Fruit fly (Drosophila melanogaster) whole organism, embryonic: ENCODE measurements around the gene Enoph.
A peak's percentile ranks its signal among the peaks of the same experiment; 100 is the strongest.

Experiments used
- B-H2 ChIP-seq: fragments of 200-800 bp; sonication (Bioruptor generic); optimal IDR thresholded peaks from 2 replicates; lab custom pipeline; 2018; ENCODE audit warnings: missing biosample characterization, mild to moderate bottlenecking, missing genetic modification characterization
- Blimp-1 ChIP-seq: fragments of 200-800 bp; sonication (Bioruptor generic); optimal IDR thresholded peaks from 3 replicates; lab custom pipeline; 2018; ENCODE audit warnings: missing biosample characterization, missing genetic modification characterization, mild to moderate bottlenecking, moderate library complexity, missing genetic modification reagents
- C15 ChIP-seq: fragments of 200-800 bp; sonication (Bioruptor generic); IDR thresholded peaks from 3 replicates; pipeline ENCODE4 v1.3.6; 2022; ENCODE audit warnings: missing biosample characterization, missing genetic modification characterization
- CG11398 ChIP-seq: fragments of 200-800 bp; sonication (Bioruptor generic); optimal IDR thresholded peaks from 2 replicates; lab custom pipeline; 2016; ENCODE audit warnings: missing biosample characterization, missing genetic modification characterization
- CG12769 ChIP-seq: fragments of 200-800 bp; sonication (Bioruptor generic); optimal IDR thresholded peaks from 2 replicates; lab custom pipeline; 2019; ENCODE audit warnings: missing biosample characterization, mild to moderate bottlenecking, missing genetic modification characterization, moderate library complexity
- CG13894 ChIP-seq: fragments of 200-800 bp; sonication (Bioruptor generic); optimal IDR thresholded peaks from 3 replicates; lab custom pipeline; 2018; ENCODE audit warnings: missing biosample characterization, mild to moderate bottlenecking, missing genetic modification characterization, moderate library complexity
- CG17359 ChIP-seq: fragments of 200-800 bp; sonication (Bioruptor generic); optimal IDR thresholded peaks from 3 replicates; lab custom pipeline; 2018; ENCODE audit warnings: missing biosample characterization, mild to moderate bottlenecking, missing genetic modification characterization, moderate library complexity
- CG17568 ChIP-seq: fragments of 200-800 bp; sonication (Bioruptor generic); optimal IDR thresholded peaks from 2 replicates; lab custom pipeline; 2018; ENCODE audit warnings: missing biosample characterization, mild to moderate bottlenecking, missing genetic modification characterization, moderate library complexity
- CG17829 ChIP-seq: fragments of 200-800 bp; optimal IDR thresholded peaks from 2 replicates; lab custom pipeline; 2019; ENCODE audit warnings: missing biosample characterization, mild to moderate bottlenecking, missing genetic modification characterization, moderate library complexity
- CG1832 ChIP-seq: fragments of 200-800 bp; sonication (Bioruptor generic); optimal IDR thresholded peaks from 2 replicates; lab custom pipeline; 2017; ENCODE audit warnings: missing biosample characterization, mild to moderate bottlenecking, missing genetic modification characterization, inconsistent platforms
- CG2199 ChIP-seq: fragments of 200-800 bp; sonication (Bioruptor generic); IDR thresholded peaks from 3 replicates; pipeline ENCODE4 v1.3.6; 2022; ENCODE audit warnings: missing biosample characterization, missing genetic modification characterization
- CG30020 ChIP-seq: fragments of 200-800 bp; optimal IDR thresholded peaks from 2 replicates; lab custom pipeline; 2019; ENCODE audit warnings: missing biosample characterization, mild to moderate bottlenecking, missing genetic modification characterization, moderate library complexity
- CG30403 ChIP-seq: fragments of 200-800 bp; sonication (Bioruptor generic); optimal IDR thresholded peaks from 3 replicates; lab custom pipeline; 2016; ENCODE audit warnings: missing biosample characterization, missing genetic modification characterization
- CG31365 ChIP-seq: fragments of 200-800 bp; sonication (Bioruptor generic); optimal IDR thresholded peaks from 2 replicates; lab custom pipeline; 2018; ENCODE audit warnings: missing biosample characterization, mild to moderate bottlenecking, missing genetic modification characterization
- CG33557 ChIP-seq: fragments of 200-800 bp; sonication (Bioruptor generic); optimal IDR thresholded peaks from 2 replicates; lab custom pipeline; 2019; ENCODE audit warnings: missing biosample characterization, mild to moderate bottlenecking, missing genetic modification characterization, moderate library complexity
- CG4282 ChIP-seq: fragments of 200-800 bp; sonication (Bioruptor generic); optimal IDR thresholded peaks from 2 replicates; lab custom pipeline; 2016; ENCODE audit warnings: missing biosample characterization, missing genetic modification characterization
- CG4328 ChIP-seq: fragments of 200-800 bp; sonication (Bioruptor generic); optimal IDR thresholded peaks from 3 replicates; lab custom pipeline; 2017; ENCODE audit warnings: missing biosample characterization, missing genetic modification reagents, missing genetic modification characterization
- CG7928 ChIP-seq: fragments of 200-800 bp; sonication (Bioruptor generic); optimal IDR thresholded peaks from 2 replicates; lab custom pipeline; 2017; ENCODE audit warnings: missing biosample characterization, mild to moderate bottlenecking, missing genetic modification characterization
- CG9437 ChIP-seq: fragments of 200-800 bp; sonication (Bioruptor generic); optimal IDR thresholded peaks from 2 replicates; lab custom pipeline; 2018; ENCODE audit warnings: missing biosample characterization, mild to moderate bottlenecking, missing genetic modification characterization
- CG9817 ChIP-seq: fragments of 200-800 bp; sonication (Bioruptor generic); optimal IDR thresholded peaks from 2 replicates; lab custom pipeline; 2018; ENCODE audit warnings: missing biosample characterization, mild to moderate bottlenecking, missing genetic modification characterization, moderate library complexity
- Eip74EF ChIP-seq, 2 experiments: fragments of 200-800 bp in 1 of 2; fragments of >200 bp in 1 of 2; sonication (Bioruptor generic) in 1 of 2; optimal IDR thresholded peaks; 2 replicates each; lab custom pipeline; 2017 to 2019; ENCODE audit warnings: missing biosample characterization in 2 of 2, missing genetic modification characterization in 2 of 2, mild to moderate bottlenecking in 1 of 2, moderate library complexity in 1 of 2
- Fer1 ChIP-seq: fragments of 200-800 bp; sonication (Bioruptor generic); optimal IDR thresholded peaks from 2 replicates; lab custom pipeline; 2017; ENCODE audit warnings: missing biosample characterization, mild to moderate bottlenecking, missing genetic modification characterization
- MESR4 ChIP-seq: fragments of 200-800 bp; sonication (Bioruptor generic); optimal IDR thresholded peaks from 2 replicates; lab custom pipeline; 2018; ENCODE audit warnings: missing biosample characterization, mild to moderate bottlenecking, missing genetic modification characterization, moderate library complexity
- Mad ChIP-seq: fragments of 200-800 bp; sonication (Bioruptor generic); optimal IDR thresholded peaks from 2 replicates; lab custom pipeline; 2016; ENCODE audit warnings: missing biosample characterization, missing genetic modification characterization
- Max ChIP-seq: fragments of 200-800 bp; sonication (Bioruptor generic); optimal IDR thresholded peaks from 2 replicates; lab custom pipeline; 2016; ENCODE audit warnings: missing biosample characterization, mild to moderate bottlenecking, missing genetic modification characterization
- Med ChIP-seq: fragments of 200-800 bp; sonication (Bioruptor generic); peaks from one replicate; lab custom pipeline; 2016; ENCODE audit warnings: missing biosample characterization, missing genetic modification characterization, mild to moderate bottlenecking, inconsistent platforms, moderate library complexity
- Oaz ChIP-seq: fragments of 200-800 bp; sonication (Bioruptor generic); IDR thresholded peaks from 2 replicates; pipeline ENCODE4 v1.3.6; 2022; ENCODE audit warnings: missing biosample characterization, missing genetic modification characterization
- Poxn ChIP-seq: fragments of 200-800 bp; sonication (Bioruptor generic); IDR thresholded peaks from 2 replicates; pipeline ENCODE4 v1.3.6; 2022; ENCODE audit warnings: missing biosample characterization, missing genetic modification characterization
- Rfx ChIP-seq: fragments of 200-800 bp; sonication (Bioruptor generic); IDR thresholded peaks from 2 replicates; pipeline ENCODE4 v1.3.6; 2022; ENCODE audit warnings: missing biosample characterization, missing genetic modification characterization
- Xrp1 ChIP-seq: fragments of 200-800 bp; sonication (Bioruptor generic); IDR thresholded peaks from 2 replicates; pipeline ENCODE4 v1.3.6; 2022; ENCODE audit warnings: missing biosample characterization, missing genetic modification characterization
- bcd ChIP-seq: fragments of 200-800 bp; sonication (Bioruptor generic); optimal IDR thresholded peaks from 2 replicates; lab custom pipeline; 2017; ENCODE audit warnings: missing biosample characterization, mild to moderate bottlenecking, missing genetic modification characterization
- chinmo ChIP-seq: fragments of 200-800 bp; sonication (Bioruptor generic); IDR thresholded peaks from 4 replicates; pipeline ENCODE4 v1.3.6; 2022; ENCODE audit warnings: missing biosample characterization, missing genetic modification characterization; ENCODE audit not compliant: partially characterized antibody
- hb ChIP-seq: fragments of 200-800 bp; sonication (Bioruptor generic); IDR thresholded peaks from 3 replicates; pipeline ENCODE4 v1.3.6; 2022; ENCODE audit warnings: missing biosample characterization, missing genetic modification characterization; ENCODE audit not compliant: partially characterized antibody
- hkb ChIP-seq, 2 experiments: fragments of 200-800 bp in 1 of 2; fragments of >200 bp in 1 of 2; sonication (Bioruptor generic) in 1 of 2; IDR thresholded peaks in 1 of 2; optimal IDR thresholded peaks in 1 of 2; 2 replicates each; pipeline versions ENCODE4 v1.3.6 to Lab custom; 2017 to 2022; ENCODE audit warnings: missing biosample characterization in 1 of 2, missing genetic modification characterization in 1 of 2
- hth ChIP-seq: fragments of >200 bp; optimal IDR thresholded peaks from 2 replicates; lab custom pipeline; 2017; ENCODE audit warnings: inconsistent platforms
- kah ChIP-seq: fragments of 200-800 bp; sonication (Bioruptor generic); optimal IDR thresholded peaks from 2 replicates; lab custom pipeline; 2018; ENCODE audit warnings: missing biosample characterization, mild to moderate bottlenecking, missing genetic modification characterization
- ken ChIP-seq: fragments of 200-800 bp; sonication (Bioruptor generic); IDR thresholded peaks from 3 replicates; pipeline ENCODE4 v1.3.6; 2022; ENCODE audit warnings: missing biosample characterization, missing genetic modification characterization
- kni ChIP-seq: fragments of 200-800 bp; sonication (Bioruptor generic); optimal IDR thresholded peaks from 3 replicates; lab custom pipeline; 2017; ENCODE audit warnings: mild to moderate bottlenecking, missing biosample characterization, missing genetic modification reagents, missing genetic modification characterization
- lmd ChIP-seq: fragments of 200-800 bp; sonication (Bioruptor generic); IDR thresholded peaks from 2 replicates; pipeline ENCODE4 v1.3.6; 2022; ENCODE audit warnings: missing biosample characterization, missing genetic modification characterization
- mam ChIP-seq: fragments of 200-800 bp; sonication (Bioruptor generic); optimal IDR thresholded peaks from 3 replicates; lab custom pipeline; 2016; ENCODE audit warnings: missing biosample characterization, missing genetic modification characterization
- odd ChIP-seq: fragments of 200-800 bp; sonication (Bioruptor generic); optimal IDR thresholded peaks from 2 replicates; lab custom pipeline; 2017; ENCODE audit warnings: missing biosample characterization, mild to moderate bottlenecking, missing genetic modification characterization
- prd ChIP-seq, 3 experiments: fragments of >200 bp in 2 of 3; fragments of 200-800 bp in 1 of 3; sonication (Bioruptor generic) in 1 of 3; optimal IDR thresholded peaks in 2 of 3; IDR thresholded peaks in 1 of 3; 2 replicates in 2 of 3; 3 replicates in 1 of 3; pipeline versions ENCODE4 v1.3.6 to Lab custom; 2017 to 2022; ENCODE audit warnings: missing biosample characterization in 1 of 3, missing genetic modification characterization in 1 of 3
- seq ChIP-seq: fragments of 200-800 bp; sonication (Bioruptor generic); IDR thresholded peaks from 2 replicates; pipeline ENCODE4 v1.3.6; 2022; ENCODE audit warnings: missing biosample characterization, missing genetic modification characterization
- sima ChIP-seq: fragments of 200-800 bp; sonication (Bioruptor generic); optimal IDR thresholded peaks from 2 replicates; lab custom pipeline; 2016; ENCODE audit warnings: missing biosample characterization, missing genetic modification characterization
- sisA ChIP-seq: fragments of 200-800 bp; sonication (Bioruptor generic); IDR thresholded peaks from 2 replicates; pipeline ENCODE4 v1.3.6; 2022; ENCODE audit warnings: missing biosample characterization, missing genetic modification characterization
- vvl ChIP-seq: fragments of 200-800 bp; sonication (Bioruptor generic); IDR thresholded peaks from 2 replicates; pipeline ENCODE4 v1.3.6; 2022; ENCODE audit warnings: missing biosample characterization, missing genetic modification characterization
- wdn ChIP-seq: fragments of 200-800 bp; sonication (Bioruptor generic); IDR thresholded peaks from 2 replicates; pipeline ENCODE4 v1.3.6; 2022; ENCODE audit warnings: missing biosample characterization, missing genetic modification characterization
- zen2 ChIP-seq: fragments of 200-800 bp; sonication (Bioruptor generic); IDR thresholded peaks from 3 replicates; pipeline ENCODE4 v1.3.6; 2022; ENCODE audit warnings: missing biosample characterization, missing genetic modification characterization; ENCODE audit not compliant: partially characterized antibody
- zfh1 ChIP-seq: fragments of 200-800 bp; sonication (Bioruptor generic); IDR thresholded peaks from 3 replicates; pipeline ENCODE4 v1.3.6; 2022; ENCODE audit warnings: missing biosample characterization, missing genetic modification characterization

The Enoph gene

dm6 chr3R:5300620-5301019 is 44.1 kb upstream of the Enoph start (continued):
- TF ChIP-seq CG9817 (tag; lab: Kevin White, UChicago) (no peak), B-H2 (no peak), CG17568 (GFP tag; lab: Kevin White, UChicago) (no peak), ken (0 out of 3 replicates have a peak, but pooled peaks have one; percentile 43), Eip74EF (GFP tag; optimal IDR thresholded peaks at IDR 0.05; lab: Kevin White, UChicago) (no peak), bcd (peak; percentile 18), CG17829 (peak; percentile 22), MESR4 (GFP tag; lab: Kevin White, UChicago) (no peak), CG33557 (GFP tag; lab: Kevin White, UChicago) (no peak), Med (GFP tag; lab: Kevin White, UChicago) (peak; percentile 86), Fer1 (GFP tag; lab: Kevin White, UChicago) (peak; percentile 68), Max (GFP tag; lab: Kevin White, UChicago) (no peak), lmd (GFP tag; lab: Robert Waterston, UW) (no peak), CG17359 (peak; percentile 31), Mad (peak; percentile 15), hth (no peak), zfh1 (peak; percentile 61; the same call in 1 of the 3 replicates), Rfx (GFP tag; lab: Robert Waterston, UW) (peak; percentile 45), CG31365 (no peak), CG9437 (GFP tag; lab: Kevin White, UChicago) (no peak), CG1832 (no peak), CG30020 (tag; lab: Kevin White, UChicago) (no peak), zen2 (GFP tag; lab: Robert Waterston, UW) (no peak), CG4328 (GFP tag; lab: Kevin White, UChicago) (no peak), CG4282 (GFP tag; lab: Kevin White, UChicago) (no peak), prd (optimal IDR thresholded peaks at IDR 0.05; lab: Kevin White, UChicago) (no peak), prd (GFP tag; IDR thresholded peaks at IDR 0.05; lab: Robert Waterston, UW) (0 out of 3 replicates have a peak, but pooled peaks have one; percentile 21), mam (GFP tag; lab: Kevin White, UChicago) (no peak), kah (GFP tag; lab: Kevin White, UChicago) (peak; percentile 34), vvl (GFP tag; lab: Robert Waterston, UW) (peak; percentile 47; the same call in 1 of the 2 replicates), hb (GFP tag; lab: Robert Waterston, UW) (0 out of 3 replicates have a peak, but pooled peaks have one; percentile 40), CG7928 (GFP tag; lab: Kevin White, UChicago) (no peak), CG12769 (no peak), CG30403 (GFP tag; lab: Kevin White, UChicago) (peak; percentile 3), Xrp1 (peak; percentile 23; the same call in 1 of the 2 replicates), C15 (GFP tag; lab: Robert Waterston, UW) (no peak), CG2199 (GFP tag; lab: Robert Waterston, UW) (peak; percentile 35; the same call in 1 of the 3 replicates), Poxn (GFP tag; lab: Robert Waterston, UW) (no peak), chinmo (GFP tag; lab: Robert Waterston, UW) (no peak), hkb (optimal IDR thresholded peaks at IDR 0.05; lab: Kevin White, UChicago) (no peak), hkb (GFP tag; IDR thresholded peaks at IDR 0.05; lab: Robert Waterston, UW) (peak; percentile 25; the same call in 1 of the 2 replicates), seq (GFP tag; lab: Robert Waterston, UW) (no peak), odd (GFP tag; lab: Kevin White, UChicago) (peak; percentile 34), Blimp-1 (peak; percentile 8), sisA (GFP tag; lab: Robert Waterston, UW) (no peak), Oaz (GFP tag; lab: Robert Waterston, UW) (no peak), kni (peak; percentile 15), wdn (GFP tag; lab: Robert Waterston, UW) (no peak), CG11398 (no peak), sima (no peak), CG13894 (tag; lab: Kevin White, UChicago) (peak; percentile 52)
